1 fruit fly cellular context compared by ENCODE assay signal in genomic region chr3L:420656-421055, dm6.
TF ChIP-seq lines count a peak whose summit lies in the region.

No protein-coding gene starts in this region.

TF ChIP-seq in whole organism, prepupa, 60 proteins besides CTCF, POLR2A, EP300 and RAD21 (continued from another document):
- TF ChIP-seq CG8119 (GFP tag; IDR thresholded peaks at IDR 0.05; lab: Robert Waterston, UW) (no peak), Sox102F (GFP tag; optimal IDR thresholded peaks at IDR 0.05; lab: Kevin White, UChicago) (peak; percentile 25), Blimp-1 (GFP tag; optimal IDR thresholded peaks at IDR 0.05; lab: Kevin White, UChicago) (no peak), Hr39 (GFP tag; optimal IDR thresholded peaks at IDR 0.05; lab: Kevin White, UChicago) (peak; percentile 38), CG6276 (GFP tag; optimal IDR thresholded peaks at IDR 0.05; lab: Kevin White, UChicago) (no peak), Sox14 (GFP tag; optimal IDR thresholded peaks at IDR 0.05; lab: Kevin White, UChicago) (no peak), eg (GFP tag; IDR thresholded peaks at IDR 0.05; lab: Robert Waterston, UW) (no peak), CG8632 (GFP tag; optimal IDR thresholded peaks at IDR 0.05; lab: Kevin White, UChicago) (no peak), lz (GFP tag; optimal IDR thresholded peaks at IDR 0.05; lab: Kevin White, UChicago) (peak; percentile 9), ss (GFP tag; optimal IDR thresholded peaks at IDR 0.05; lab: Kevin White, UChicago) (no peak), CG8319 (GFP tag; optimal IDR thresholded peaks at IDR 0.05; lab: Kevin White, UChicago) (no peak)
